Worm (Caenorhabditis elegans) whole organism, L4 larva: Measurements from ENCODE around the gene C17H11.2.

Experiments used
- ceh-82 ChIP-seq: sonication (generic microtip); optimal IDR thresholded peaks from 2 replicates; lab custom pipeline; 2017; ENCODE audit warnings: missing biosample characterization, missing genetic modification characterization
- dpl-1 ChIP-seq: fragments of 150-350 bp; optimal IDR thresholded peaks from 2 replicates; lab custom pipeline; 2014; ENCODE audit warnings: missing biosample characterization, missing genetic modification reagents, missing genetic modification characterization
- mdl-1 ChIP-seq, 2 experiments: fragments of 150-350 bp in 1 of 2; sonication (generic microtip) in 1 of 2; optimal IDR thresholded peaks; 2 replicates each; lab custom pipeline; 2014 to 2017; ENCODE audit warnings: missing biosample characterization in 2 of 2, missing genetic modification characterization in 2 of 2
- mep-1 ChIP-seq: fragments of 150-350 bp; sonication (generic microtip); optimal IDR thresholded peaks from 3 replicates; lab custom pipeline; 2014; ENCODE audit warnings: missing biosample characterization, missing genetic modification characterization
- php-3 ChIP-seq: fragments of 200-800 bp; sonication (Bioruptor generic); IDR thresholded peaks from 2 replicates; pipeline ENCODE4 v1.3.6; 2022; ENCODE audit warnings: missing genetic modification reagents, missing genetic modification characterization, missing compliant biosample characterization
- set-16 ChIP-seq: fragments of 200-800 bp; sonication (Bioruptor generic); IDR thresholded peaks from 2 replicates; pipeline ENCODE4 v1.3.6; 2022; ENCODE audit warnings: missing genetic modification reagents, missing genetic modification characterization, missing compliant biosample characterization
- snpc-4 ChIP-seq: fragments of 150-350 bp; optimal IDR thresholded peaks from 2 replicates; lab custom pipeline; 2014; ENCODE audit warnings: missing biosample characterization, missing genetic modification characterization
- unc-130 ChIP-seq: sonication (generic microtip); optimal IDR thresholded peaks from 2 replicates; lab custom pipeline; 2016; ENCODE audit warnings: missing genetic modification reagents, missing genetic modification characterization, missing compliant biosample characterization
- unc-62 ChIP-seq, 3 experiments: fragments of 150-350 bp in 1 of 3; sonication (generic microtip); optimal IDR thresholded peaks in 2 of 3; peaks in 1 of 3; 1 replicate in 1 of 3; 2 replicates in 2 of 3; lab custom pipeline; 2014 to 2017; ENCODE audit warnings: missing biosample characterization in 3 of 3, missing genetic modification characterization in 3 of 3, missing genetic modification reagents in 3 of 3, missing genotype in 1 of 3

ce11 chrX:8162793-8163192, 6.9 kb upstream of the C17H11.2 start, which contains the start of gene F22F1.3:
- TF ChIP-seq mep-1 (tag; lab: Kevin White, UChicago), result no peak
- no peak for TF ChIP-seq php-3
- no peak for TF ChIP-seq unc-130 (GFP tag; lab: Kevin White, UChicago)
- no peak for TF ChIP-seq ceh-82
- no peak for TF ChIP-seq set-16 (GFP tag; lab: Robert Waterston, UW)
- no peak for TF ChIP-seq mdl-1 (tag; optimal IDR thresholded peaks at IDR 0.05; lab: Kevin White, UChicago)
- TF ChIP-seq dpl-1 (GFP tag; lab: Kevin White, UChicago), result no peak
- peak in 1 of 2 experiments; percentile 98 for TF ChIP-seq unc-62 (GFP tag; optimal IDR thresholded peaks at IDR 0.05 in 1 of 2; lab: Kevin White, UChicago)
- TF ChIP-seq unc-62 (tag; optimal IDR thresholded peaks at IDR 0.05; lab: Kevin White, UChicago), result no peak
- no peak for TF ChIP-seq snpc-4 (tag; lab: Kevin White, UChicago)
